Worm (Caenorhabditis elegans) whole organism, late embryonic: ENCODE data around the gene F42C5.9.
A peak's percentile ranks its signal among the peaks of the same experiment; 100 is the strongest.

Experiments
- C08G9.2 ChIP-seq: sonication (generic microtip); optimal IDR thresholded peaks from 2 replicates; lab custom pipeline; 2016; ENCODE audit warnings: mild to moderate bottlenecking, missing genetic modification characterization, moderate library complexity, missing compliant biosample characterization
- hlh-30 ChIP-seq: sonication (generic microtip); optimal IDR thresholded peaks from 2 replicates; lab custom pipeline; 2017; ENCODE audit warnings: antibody characterized with exemption, missing genetic modification characterization, missing compliant biosample characterization; ENCODE audit not compliant: insufficient read depth
- nhr-11 ChIP-seq: fragments of 150-350 bp; optimal IDR thresholded peaks from 2 replicates; lab custom pipeline; 2014; ENCODE audit warnings: missing biosample characterization, missing genetic modification characterization
- odd-2 ChIP-seq: sonication (generic microtip); optimal IDR thresholded peaks from 2 replicates; lab custom pipeline; 2017; ENCODE audit warnings: antibody characterized with exemption, mild to moderate bottlenecking, missing genetic modification characterization, missing compliant biosample characterization
- rnt-1 ChIP-seq: sonication (generic microtip); optimal IDR thresholded peaks from 2 replicates; lab custom pipeline; 2016; ENCODE audit warnings: missing genetic modification characterization, missing compliant biosample characterization
- tbx-2 ChIP-seq: sonication (generic microtip); optimal IDR thresholded peaks from 2 replicates; lab custom pipeline; 2016; ENCODE audit warnings: missing genetic modification characterization, missing compliant biosample characterization
- unc-42 ChIP-seq: sonication (generic microtip); optimal IDR thresholded peaks from 2 replicates; lab custom pipeline; 2016; ENCODE audit warnings: missing genotype, missing genetic modification characterization, missing compliant biosample characterization
- unc-55 ChIP-seq: sonication (generic microtip); optimal IDR thresholded peaks from 2 replicates; lab custom pipeline; 2017; ENCODE audit warnings: missing biosample characterization, missing genetic modification reagents, missing genetic modification characterization
- unc-86 ChIP-seq: sonication (generic microtip); optimal IDR thresholded peaks from 2 replicates; lab custom pipeline; 2016; ENCODE audit warnings: missing genetic modification characterization, missing compliant biosample characterization

DNA sequence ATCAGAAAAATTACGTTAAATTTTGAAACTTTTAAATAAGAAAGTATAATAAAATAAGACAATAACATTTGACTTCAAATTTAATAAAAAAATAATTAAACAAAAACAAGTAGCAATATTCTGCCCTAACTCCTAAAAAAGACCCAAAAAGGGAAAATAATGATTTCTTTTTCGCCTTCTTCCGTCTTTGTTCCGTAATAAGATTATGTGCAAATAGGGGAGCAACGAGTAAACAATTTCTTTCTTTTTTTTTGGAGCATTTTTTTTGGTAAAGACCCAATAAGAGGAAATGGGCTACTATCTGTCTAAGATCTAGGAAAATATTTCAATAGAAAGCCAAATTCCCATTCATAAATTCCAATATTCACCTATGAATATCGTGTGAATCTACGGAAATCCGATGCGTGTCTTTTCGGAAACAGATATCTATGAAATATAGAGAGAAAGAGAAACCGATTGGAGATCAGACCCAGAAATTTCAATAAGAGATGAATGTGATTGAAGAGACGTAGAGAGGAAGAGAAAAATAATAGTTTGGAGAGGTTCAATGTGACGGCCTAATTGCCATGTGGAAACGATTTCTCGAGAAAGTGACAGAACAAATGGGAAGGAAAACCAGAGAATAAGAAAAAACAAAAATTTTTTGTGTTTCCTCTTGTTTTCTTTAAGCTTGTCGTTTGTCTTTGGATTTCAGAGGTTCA lies 1.1 kb upstream of the F42C5.9 start:
- TF ChIP-seq tbx-2 (no peak), rnt-1 (tag; lab: Kevin White, UChicago) (peak; percentile 27), unc-86 (no peak), hlh-30 (tag; lab: Kevin White, UChicago) (no peak), unc-42 (peak; percentile 59), nhr-11 (tag; lab: Kevin White, UChicago) (no peak), C08G9.2 (tag; lab: Kevin White, UChicago) (no peak), odd-2 (tag; lab: Kevin White, UChicago) (no peak), unc-55 (GFP tag; lab: Kevin White, UChicago) (peak; percentile 17)
